Comparison of ENCODE assay signal across 4 worm cellular contexts in genomic region chrIII:3456226-3456625, ce11.
TF ChIP-seq lines count a peak whose summit lies in the region.

No protein-coding gene starts in this region.

TF ChIP-seq in whole organism, L2 larva, 48 proteins besides CTCF, POLR2A, EP300 and RAD21 (continues in another document):
- TF ChIP-seq C34F6.9 (tag; optimal IDR thresholded peaks at IDR 0.05; lab: Kevin White, UChicago) (peak; percentile 98), F13H6.1 (tag; optimal IDR thresholded peaks at IDR 0.05; lab: Kevin White, UChicago) (peak; percentile 94), nhr-237 (tag; optimal IDR thresholded peaks at IDR 0.05; lab: Kevin White, UChicago) (peak; percentile 86), ztf-1 (GFP tag; conservative IDR thresholded peaks at IDR 0.05; lab: Robert Waterston, UW) (no peak), Y55F3AM.14 (GFP tag; optimal IDR thresholded peaks at IDR 0.05; lab: Kevin White, UChicago) (peak; percentile 96), elt-3 (tag; optimal IDR thresholded peaks at IDR 0.05; lab: Kevin White, UChicago) (no peak), mbf-1 (tag; optimal IDR thresholded peaks at IDR 0.05; lab: Kevin White, UChicago) (peak; percentile 56), zag-1 (tag; optimal IDR thresholded peaks at IDR 0.05; lab: Kevin White, UChicago) (peak; percentile 93), lsy-2 (tag; optimal IDR thresholded peaks at IDR 0.05; lab: Kevin White, UChicago) (peak; percentile 99 to 100), egl-27 (tag; optimal IDR thresholded peaks at IDR 0.05; lab: Kevin White, UChicago) (peak; percentile 96), peb-1 (tag; optimal IDR thresholded peaks at IDR 0.05; lab: Kevin White, UChicago) (no peak), ZK546.5 (tag; optimal IDR thresholded peaks at IDR 0.05; lab: Kevin White, UChicago) (peak; percentile 83), alr-1 (tag; optimal IDR thresholded peaks at IDR 0.05; lab: Kevin White, UChicago) (no peak), sma-9 (GFP tag; optimal IDR thresholded peaks at IDR 0.05; lab: Kevin White, UChicago) (peak; percentile 97), sma-9 (tag; optimal IDR thresholded peaks at IDR 0.05; lab: Kevin White, UChicago) (no peak), sem-4 (tag; optimal IDR thresholded peaks at IDR 0.05; lab: Kevin White, UChicago) (peak; percentile 98), nhr-23 (tag; optimal IDR thresholded peaks at IDR 0.05; lab: Kevin White, UChicago) (no peak), dmd-4 (tag; optimal IDR thresholded peaks at IDR 0.05; lab: Kevin White, UChicago) (peak; percentile 53), ceh-16 (tag; optimal IDR thresholded peaks at IDR 0.05; lab: Kevin White, UChicago) (peak; percentile 88), skn-1 (tag; optimal IDR thresholded peaks at IDR 0.05; lab: Kevin White, UChicago) (peak; percentile 71), R02D3.7 (tag; optimal IDR thresholded peaks at IDR 0.05; lab: Kevin White, UChicago) (peak; percentile 84), fos-1 (tag; optimal IDR thresholded peaks at IDR 0.05; lab: Kevin White, UChicago) (peak; percentile 96), ztf-11 (tag; optimal IDR thresholded peaks at IDR 0.05; lab: Kevin White, UChicago) (no peak)

TF ChIP-seq in whole organism, L4 larva, 104 proteins besides CTCF, POLR2A, EP300 and RAD21 (continues in another document):
- peak; percentile 98 for TF ChIP-seq mes-2 (tag; optimal IDR thresholded peaks at IDR 0.05; lab: Kevin White, UChicago; ENCODE audit: poor library complexity, severe bottlenecking)
- peak; percentile 53; the same call in 1 of the 2 replicates for TF ChIP-seq ceh-44 (GFP tag; IDR thresholded peaks at IDR 0.05; lab: Robert Waterston, UW)
- peak; percentile 98 for TF ChIP-seq T26A8.4 (GFP tag; IDR thresholded peaks at IDR 0.05; lab: Robert Waterston, UW)
- 0 out of 2 replicates have a peak, but pooled peaks have one; percentile 7 for TF ChIP-seq set-16 (GFP tag; IDR thresholded peaks at IDR 0.05; lab: Robert Waterston, UW)
- TF ChIP-seq rbr-2 (tag; optimal IDR thresholded peaks at IDR 0.05; lab: Kevin White, UChicago) = peak; percentile 99
- TF ChIP-seq Y5F2A.4 (GFP tag; optimal IDR thresholded peaks at IDR 0.05; lab: Kevin White, UChicago) = peak; percentile 61
- peak; percentile 100 for TF ChIP-seq lin-38 (GFP tag; IDR thresholded peaks at IDR 0.05; lab: Robert Waterston, UW)
- peak; percentile 76 for TF ChIP-seq unc-130 (GFP tag; optimal IDR thresholded peaks at IDR 0.05; lab: Kevin White, UChicago)
- TF ChIP-seq F37D6.2 (tag; optimal IDR thresholded peaks at IDR 0.05; lab: Kevin White, UChicago) = peak; percentile 95
- TF ChIP-seq D1046.2 (GFP tag; IDR thresholded peaks at IDR 0.05; lab: Robert Waterston, UW) = peak; percentile 96
- no peak for TF ChIP-seq sdz-12 (GFP tag; optimal IDR thresholded peaks at IDR 0.05; lab: Kevin White, UChicago)
- no peak for TF ChIP-seq F44E2.7 (GFP tag; IDR thresholded peaks at IDR 0.05; lab: Robert Waterston, UW)
- peak in 1 of 2 experiments; percentile 64 for TF ChIP-seq ZK546.5 (tag; optimal IDR thresholded peaks at IDR 0.05; lab: Kevin White, UChicago)
- TF ChIP-seq hmg-1.1 (GFP tag; IDR thresholded peaks at IDR 0.05; lab: Robert Waterston, UW) = peak; percentile 99
- peak; percentile 57 to 89 for TF ChIP-seq mdl-1 (tag; optimal IDR thresholded peaks at IDR 0.05; lab: Kevin White, UChicago)
- peak; percentile 95 for TF ChIP-seq T20F7.1 (GFP tag; optimal IDR thresholded peaks at IDR 0.05; lab: Kevin White, UChicago)
- TF ChIP-seq zag-1 (tag; optimal IDR thresholded peaks at IDR 0.05; lab: Kevin White, UChicago) = peak; percentile 26
- TF ChIP-seq zfp-3 (GFP tag; conservative IDR thresholded peaks at IDR 0.05; lab: Robert Waterston, UW) = peak; percentile 97
- peak; percentile 84 for TF ChIP-seq ces-1 (GFP tag; optimal IDR thresholded peaks at IDR 0.05; lab: Kevin White, UChicago)
- TF ChIP-seq egl-43 (GFP tag; IDR thresholded peaks at IDR 0.05; lab: Robert Waterston, UW) = peak; percentile 85
- TF ChIP-seq F26F4.8 (GFP tag; conservative IDR thresholded peaks at IDR 0.05; lab: Robert Waterston, UW) = no peak
- peak; percentile 97 for TF ChIP-seq nhr-11 (tag; optimal IDR thresholded peaks at IDR 0.05; lab: Kevin White, UChicago)
- TF ChIP-seq arid-1 (GFP tag; conservative IDR thresholded peaks at IDR 0.05; lab: Robert Waterston, UW) = peak; percentile 93

TF ChIP-seq in whole organism, late embryonic, 69 proteins besides CTCF, POLR2A, EP300 and RAD21 (continues in another document):
- no peak for TF ChIP-seq gmeb-2 (tag; optimal IDR thresholded peaks at IDR 0.05; lab: Kevin White, UChicago)
- TF ChIP-seq dve-1 (tag; optimal IDR thresholded peaks at IDR 0.05; lab: Kevin White, UChicago) = peak; percentile 73
- TF ChIP-seq C08G9.2 (tag; optimal IDR thresholded peaks at IDR 0.05; lab: Kevin White, UChicago) = peak; percentile 52
- TF ChIP-seq ceh-6 (GFP tag; optimal IDR thresholded peaks at IDR 0.05; lab: Kevin White, UChicago) = no peak
- no peak for TF ChIP-seq sox-4 (tag; optimal IDR thresholded peaks at IDR 0.05; lab: Kevin White, UChicago)
- no peak for TF ChIP-seq lim-6 (tag; optimal IDR thresholded peaks at IDR 0.05; lab: Kevin White, UChicago)
- peak; percentile 83 for TF ChIP-seq ceh-18 (tag; optimal IDR thresholded peaks at IDR 0.05; lab: Kevin White, UChicago)
- no peak for TF ChIP-seq hlh-8 (tag; optimal IDR thresholded peaks at IDR 0.05; lab: Kevin White, UChicago)
- TF ChIP-seq sox-2 (GFP tag; IDR thresholded peaks at IDR 0.05; lab: Robert Waterston, UW) = peak; percentile 12; the same call in 1 of the 2 replicates
- peak; percentile 79 for TF ChIP-seq ceh-14 (tag; optimal IDR thresholded peaks at IDR 0.05; lab: Kevin White, UChicago)
- no peak for TF ChIP-seq pha-4 (tag; optimal IDR thresholded peaks at IDR 0.05; lab: Kevin White, UChicago)
- no peak for TF ChIP-seq pag-3 (tag; optimal IDR thresholded peaks at IDR 0.05; lab: Kevin White, UChicago; ENCODE audit: borderline replicate concordance)
- TF ChIP-seq tbx-2 (tag; optimal IDR thresholded peaks at IDR 0.05; lab: Kevin White, UChicago) = peak; percentile 64
- TF ChIP-seq unc-3 (GFP tag; conservative IDR thresholded peaks at IDR 0.05; lab: Robert Waterston, UW) = no peak
- peak; percentile 32 for TF ChIP-seq unc-3 (tag; optimal IDR thresholded peaks at IDR 0.05; lab: Kevin White, UChicago)
- peak; percentile 52 for TF ChIP-seq ztf-16 (tag; optimal IDR thresholded peaks at IDR 0.05; lab: Kevin White, UChicago)
- no peak for TF ChIP-seq K02D7.2 (tag; optimal IDR thresholded peaks at IDR 0.05; lab: Kevin White, UChicago)
- TF ChIP-seq rnt-1 (tag; optimal IDR thresholded peaks at IDR 0.05; lab: Kevin White, UChicago) = peak; percentile 17
- TF ChIP-seq ama-1 (optimal IDR thresholded peaks at IDR 0.05; lab: Kevin White, UChicago) = no peak
- TF ChIP-seq syd-9 (tag; optimal IDR thresholded peaks at IDR 0.05; lab: Kevin White, UChicago) = no peak
- TF ChIP-seq nhr-232 (tag; optimal IDR thresholded peaks at IDR 0.05; lab: Kevin White, UChicago) = no peak
- TF ChIP-seq nhr-11 (tag; optimal IDR thresholded peaks at IDR 0.05; lab: Kevin White, UChicago) = no peak
- no peak for TF ChIP-seq ahr-1 (tag; optimal IDR thresholded peaks at IDR 0.05; lab: Kevin White, UChicago)
- TF ChIP-seq ref-2 (tag; optimal IDR thresholded peaks at IDR 0.05; lab: Kevin White, UChicago) = peak; percentile 83
- TF ChIP-seq unc-55 (GFP tag; optimal IDR thresholded peaks at IDR 0.05; lab: Kevin White, UChicago) = peak; percentile 50
- no peak for TF ChIP-seq zip-5 (tag; optimal IDR thresholded peaks at IDR 0.05; lab: Kevin White, UChicago)
- no peak for TF ChIP-seq odd-2 (tag; optimal IDR thresholded peaks at IDR 0.05; lab: Kevin White, UChicago)

TF ChIP-seq in whole organism, mixed stage, embryonic, 35 proteins besides CTCF, POLR2A, EP300 and RAD21 (continues in another document):
- TF ChIP-seq ztf-11 (tag; optimal IDR thresholded peaks at IDR 0.05; lab: Kevin White, UChicago) (peak; percentile 55), bed-3 (GFP tag; optimal IDR thresholded peaks at IDR 0.05; lab: Kevin White, UChicago) (no peak), unc-120 (tag; optimal IDR thresholded peaks at IDR 0.05; lab: Kevin White, UChicago; ENCODE audit: poor library complexity, severe bottlenecking) (peak; percentile 30), zip-8 (tag; optimal IDR thresholded peaks at IDR 0.05; lab: Kevin White, UChicago) (no peak), elt-3 (tag; optimal IDR thresholded peaks at IDR 0.05; lab: Kevin White, UChicago) (peak; percentile 57), cnd-1 (tag; optimal IDR thresholded peaks at IDR 0.05; lab: Kevin White, UChicago) (peak; percentile 6), nhr-237 (tag; optimal IDR thresholded peaks at IDR 0.05; lab: Kevin White, UChicago) (peak; percentile 97), ceh-39 (tag; optimal IDR thresholded peaks at IDR 0.05; lab: Kevin White, UChicago) (peak; percentile 90), ceh-43 (GFP tag; optimal IDR thresholded peaks at IDR 0.05; lab: Kevin White, UChicago) (no peak), ces-1 (GFP tag; optimal IDR thresholded peaks at IDR 0.05; lab: Kevin White, UChicago) (peak; percentile 88), mab-5 (tag; optimal IDR thresholded peaks at IDR 0.05; lab: Kevin White, UChicago) (no peak), snpc-4 (tag; optimal IDR thresholded peaks at IDR 0.05; lab: Kevin White, UChicago) (no peak), nhr-28 (tag; optimal IDR thresholded peaks at IDR 0.05; lab: Kevin White, UChicago) (no peak), nhr-12 (tag; optimal IDR thresholded peaks at IDR 0.05; lab: Kevin White, UChicago) (no peak), sptf-1 (tag; optimal IDR thresholded peaks at IDR 0.05; lab: Kevin White, UChicago) (peak; percentile 75), hlh-1 (tag; optimal IDR thresholded peaks at IDR 0.05; lab: Kevin White, UChicago) (peak; percentile 37), ceh-83 (GFP tag; optimal IDR thresholded peaks at IDR 0.05; lab: Kevin White, UChicago) (no peak), sem-2 (GFP tag; optimal IDR thresholded peaks at IDR 0.05; lab: Kevin White, UChicago) (no peak), tbx-8 (GFP tag; optimal IDR thresholded peaks at IDR 0.05; lab: Kevin White, UChicago) (peak; percentile 68), nhr-2 (tag; optimal IDR thresholded peaks at IDR 0.05; lab: Kevin White, UChicago) (peak; percentile 42), unc-39 (tag; optimal IDR thresholded peaks at IDR 0.05; lab: Kevin White, UChicago) (no peak), lsy-2 (tag; optimal IDR thresholded peaks at IDR 0.05; lab: Kevin White, UChicago) (peak; percentile 98), unc-62 (GFP tag; optimal IDR thresholded peaks at IDR 0.05; lab: Kevin White, UChicago) (no peak), blmp-1 (tag; optimal IDR thresholded peaks at IDR 0.05; lab: Kevin White, UChicago) (no peak), elt-1 (tag; optimal IDR thresholded peaks at IDR 0.05; lab: Kevin White, UChicago; ENCODE audit: borderline replicate concordance, insufficient read depth) (no peak), mep-1 (tag; optimal IDR thresholded peaks at IDR 0.05; lab: Kevin White, UChicago) (peak; percentile 98), lin-13 (tag; optimal IDR thresholded peaks at IDR 0.05; lab: Kevin White, UChicago) (peak; percentile 92), ham-2 (GFP tag; optimal IDR thresholded peaks at IDR 0.05; lab: Kevin White, UChicago) (no peak), nhr-76 (tag; optimal IDR thresholded peaks at IDR 0.05; lab: Kevin White, UChicago) (no peak)
